Worm (Caenorhabditis elegans): ENCODE data around the gene nspb-12.
A peak's percentile ranks its signal among the peaks of the same experiment; 100 is the strongest.

ce11 chrIII:5557246-5557819 lies 11.2 kb downstream of the nspb-12 start, which contains the start of gene rpc-2:
- TF ChIP-seq skn-1 (tag; optimal IDR thresholded peaks at IDR 0.05) (no peak), alr-1 (tag; optimal IDR thresholded peaks at IDR 0.05) (no peak), nhr-25 (tag; optimal IDR thresholded peaks at IDR 0.05) (no peak), nhr-77 (tag; optimal IDR thresholded peaks at IDR 0.05) (no peak), lin-13 (GFP tag; optimal IDR thresholded peaks at IDR 0.05) (no peak), lin-39 (tag; optimal IDR thresholded peaks at IDR 0.05) (no peak), ama-1 (optimal IDR thresholded peaks at IDR 0.05) (peak; percentile 31), F13H6.1 (tag; optimal IDR thresholded peaks at IDR 0.05) (no peak), Y55F3AM.14 (GFP tag; optimal IDR thresholded peaks at IDR 0.05) (no peak)

Data from whole organism, L2 larva.